Worm (Caenorhabditis elegans) whole organism, L4/young adult: ENCODE measurements around the gene stg-1.

Source experiments
- dao-5 ChIP-seq: sonication (generic microtip); optimal IDR thresholded peaks from 2 replicates; lab custom pipeline; 2016; ENCODE audit warnings: missing genotype, missing genetic modification characterization, moderate library complexity, missing compliant biosample characterization
- him-1 ChIP-seq: sonication (generic microtip); optimal IDR thresholded peaks from 2 replicates; lab custom pipeline; 2016; ENCODE audit warnings: missing genotype, missing genetic modification reagents, missing genetic modification characterization, missing compliant biosample characterization

- TF ChIP-seq him-1 (tag; lab: Kevin White, UChicago) (no peak), dao-5 (tag; lab: Kevin White, UChicago) (no peak)
Measured at ce11 chrII:10067817-10068216, 7.4 kb upstream of the stg-1 start, which contains the start of gene die-1.
